Fruit fly (Drosophila melanogaster) Kc167 (cell line): ENCODE data around the gene CG34027.

Experiments
- Myc ChIP-seq: fragments of >200 bp; optimal IDR thresholded peaks from 2 replicates; lab custom pipeline; 2017; ENCODE audit warnings: missing external identifiers
- ttk ChIP-seq: sonication (Bioruptor generic); optimal IDR thresholded peaks from 2 replicates; lab custom pipeline; 2017; ENCODE audit warnings: missing external identifiers

DNA sequence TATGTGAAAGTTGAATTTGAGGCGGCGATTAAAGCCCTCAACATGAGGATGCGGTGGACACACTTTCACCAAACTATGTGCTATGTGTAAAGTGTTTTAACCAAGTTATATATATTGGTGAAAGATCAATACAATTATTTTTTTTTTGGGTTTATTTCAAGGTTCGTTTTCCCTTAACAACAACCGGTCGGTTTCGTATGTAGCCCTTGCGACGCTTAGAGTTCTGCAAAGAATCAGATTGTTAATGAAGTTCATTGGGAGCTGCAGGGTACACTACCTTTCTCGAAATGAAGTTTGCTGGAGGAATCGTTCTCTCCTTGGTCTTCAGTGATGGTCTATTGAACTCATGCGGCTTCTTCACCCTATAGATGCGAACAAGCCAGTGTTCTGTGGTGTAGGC, 42.0 kb downstream of the CG34027 start:
- TF ChIP-seq ttk: no peak
- TF ChIP-seq Myc (lab: Kevin White, UChicago): no peak
